Fruit fly (Drosophila melanogaster) whole organism, embryonic: ENCODE results near the gene CG6465.

Experiments
- Atf6 ChIP-seq: fragments of 200-800 bp; sonication (Bioruptor generic); IDR thresholded peaks from 2 replicates; pipeline ENCODE4 v1.3.6; 2022; ENCODE audit warnings: missing biosample characterization, missing genetic modification characterization
- Blimp-1 ChIP-seq: fragments of 200-800 bp; sonication (Bioruptor generic); optimal IDR thresholded peaks from 3 replicates; lab custom pipeline; 2018; ENCODE audit warnings: missing biosample characterization, missing genetic modification characterization, mild to moderate bottlenecking, moderate library complexity, missing genetic modification reagents
- CG10209 ChIP-seq: fragments of 200-800 bp; sonication (Bioruptor generic); optimal IDR thresholded peaks from 3 replicates; lab custom pipeline; 2017; ENCODE audit warnings: missing biosample characterization, mild to moderate bottlenecking, missing genetic modification characterization, missing genetic modification reagents
- CG10462 ChIP-seq: fragments of 200-800 bp; sonication (Bioruptor generic); optimal IDR thresholded peaks from 2 replicates; lab custom pipeline; 2016; ENCODE audit warnings: missing biosample characterization, missing genetic modification characterization
- CG11085 ChIP-seq: fragments of 200-800 bp; sonication (Bioruptor generic); IDR thresholded peaks from 2 replicates; pipeline ENCODE4 v1.3.6; 2022; ENCODE audit warnings: missing biosample characterization, missing genetic modification characterization
- CG11696 ChIP-seq: fragments of 200-800 bp; sonication (Bioruptor generic); IDR thresholded peaks from 2 replicates; pipeline ENCODE4 v1.3.6; 2022; ENCODE audit warnings: missing biosample characterization, missing genetic modification characterization
- CG11723 ChIP-seq: fragments of 200-800 bp; sonication (Bioruptor generic); optimal IDR thresholded peaks from 2 replicates; lab custom pipeline; 2017; ENCODE audit warnings: missing biosample characterization, mild to moderate bottlenecking, missing genetic modification characterization
- CG12769 ChIP-seq: fragments of 200-800 bp; sonication (Bioruptor generic); optimal IDR thresholded peaks from 2 replicates; lab custom pipeline; 2019; ENCODE audit warnings: missing biosample characterization, mild to moderate bottlenecking, missing genetic modification characterization, moderate library complexity
- CG13296 ChIP-seq: fragments of 200-800 bp; sonication (Bioruptor generic); optimal IDR thresholded peaks from 3 replicates; lab custom pipeline; 2018; ENCODE audit warnings: missing biosample characterization, mild to moderate bottlenecking, missing genetic modification characterization
- CG15514 ChIP-seq: fragments of 200-800 bp; sonication (Bioruptor generic); optimal IDR thresholded peaks from 3 replicates; lab custom pipeline; 2017; ENCODE audit warnings: missing biosample characterization, missing genetic modification characterization, mild to moderate bottlenecking, moderate library complexity, missing genetic modification reagents
- CG16779 ChIP-seq: fragments of 200-800 bp; sonication (Bioruptor generic); IDR thresholded peaks from 2 replicates; pipeline ENCODE4 v1.3.6; 2022; ENCODE audit warnings: missing biosample characterization, missing genetic modification characterization
- CG17385 ChIP-seq: fragments of 200-800 bp; sonication (Bioruptor generic); optimal IDR thresholded peaks from 3 replicates; lab custom pipeline; 2018; ENCODE audit warnings: missing biosample characterization, mild to moderate bottlenecking, missing genetic modification characterization
- CG17802 ChIP-seq: fragments of 200-800 bp; sonication (Bioruptor generic); optimal IDR thresholded peaks from 2 replicates; lab custom pipeline; 2018; ENCODE audit warnings: missing biosample characterization, mild to moderate bottlenecking, missing genetic modification characterization, moderate library complexity
- CG33557 ChIP-seq: fragments of 200-800 bp; sonication (Bioruptor generic); optimal IDR thresholded peaks from 2 replicates; lab custom pipeline; 2019; ENCODE audit warnings: missing biosample characterization, mild to moderate bottlenecking, missing genetic modification characterization, moderate library complexity
- CG4854 ChIP-seq: fragments of 200-800 bp; sonication (Bioruptor generic); optimal IDR thresholded peaks from 2 replicates; lab custom pipeline; 2016; ENCODE audit warnings: missing biosample characterization, missing genetic modification characterization, inconsistent platforms
- CG6854 ChIP-seq: fragments of 200-800 bp; sonication (Bioruptor generic); optimal IDR thresholded peaks from 3 replicates; lab custom pipeline; 2017; ENCODE audit warnings: missing biosample characterization, mild to moderate bottlenecking, missing genetic modification characterization
- CG7372 ChIP-seq: fragments of 200-800 bp; sonication (Bioruptor generic); IDR thresholded peaks from 2 replicates; pipeline ENCODE4 v1.3.6; 2022; ENCODE audit warnings: missing biosample characterization, missing genetic modification characterization
- CG7786 ChIP-seq: fragments of 200-800 bp; sonication (Bioruptor generic); optimal IDR thresholded peaks from 2 replicates; lab custom pipeline; 2016; ENCODE audit warnings: missing biosample characterization, missing genetic modification characterization
- CG7963 ChIP-seq: fragments of 200-800 bp; sonication (Bioruptor generic); IDR thresholded peaks from 3 replicates; pipeline ENCODE4 v1.3.6; 2022; ENCODE audit warnings: missing biosample characterization, missing genetic modification characterization; ENCODE audit not compliant: partially characterized antibody
- CG8388 ChIP-seq: fragments of 200-800 bp; sonication (Bioruptor generic); optimal IDR thresholded peaks from 2 replicates; lab custom pipeline; 2019; ENCODE audit warnings: missing biosample characterization, mild to moderate bottlenecking, missing genetic modification characterization, moderate library complexity
- CkIIα-i1 ChIP-seq: fragments of 200-800 bp; sonication (Bioruptor generic); IDR thresholded peaks from 2 replicates; pipeline ENCODE4 v1.3.6; 2022; ENCODE audit warnings: missing biosample characterization, missing genetic modification characterization
- Ets65A ChIP-seq: fragments of 200-800 bp; sonication (Bioruptor generic); peaks from one replicate; lab custom pipeline; 2016; ENCODE audit warnings: missing biosample characterization, missing genetic modification characterization
- HLH4C ChIP-seq: fragments of 200-800 bp; sonication (Bioruptor generic); IDR thresholded peaks from 3 replicates; pipeline ENCODE4 v1.3.6; 2022; ENCODE audit warnings: missing biosample characterization, missing genetic modification characterization; ENCODE audit not compliant: partially characterized antibody
- Jarid2 ChIP-seq: fragments of 200-800 bp; sonication (Bioruptor generic); optimal IDR thresholded peaks from 3 replicates; lab custom pipeline; 2017; ENCODE audit warnings: mild to moderate bottlenecking, missing biosample characterization, missing genetic modification reagents, missing genetic modification characterization
- Lim3 ChIP-seq: fragments of 200-800 bp; sonication (Bioruptor generic); IDR thresholded peaks from 2 replicates; pipeline ENCODE4 v1.3.6; 2022; ENCODE audit warnings: missing biosample characterization, missing genetic modification characterization
- Mad ChIP-seq: fragments of 200-800 bp; sonication (Bioruptor generic); optimal IDR thresholded peaks from 2 replicates; lab custom pipeline; 2016; ENCODE audit warnings: missing biosample characterization, missing genetic modification characterization
- Optix ChIP-seq: fragments of 200-800 bp; sonication (Bioruptor generic); IDR thresholded peaks from 3 replicates; pipeline ENCODE4 v1.3.6; 2022; ENCODE audit warnings: missing biosample characterization, missing genetic modification characterization
- Poxn ChIP-seq: fragments of 200-800 bp; sonication (Bioruptor generic); IDR thresholded peaks from 2 replicates; pipeline ENCODE4 v1.3.6; 2022; ENCODE audit warnings: missing biosample characterization, missing genetic modification characterization
- Ptx1 ChIP-seq: fragments of 200-800 bp; sonication (Bioruptor generic); IDR thresholded peaks from 2 replicates; pipeline ENCODE4 v1.3.6; 2022; ENCODE audit warnings: missing biosample characterization, missing genetic modification characterization
- Ravus ChIP-seq: fragments of 200-800 bp; sonication (Bioruptor generic); IDR thresholded peaks from 2 replicates; pipeline ENCODE4 v1.3.6; 2022; ENCODE audit warnings: missing biosample characterization, missing genetic modification characterization
- YL-1 ChIP-seq: fragments of 200-800 bp; sonication (Bioruptor generic); optimal IDR thresholded peaks from 3 replicates; lab custom pipeline; 2017; ENCODE audit warnings: missing biosample characterization, mild to moderate bottlenecking, missing genetic modification characterization
- az2 ChIP-seq: fragments of 200-800 bp; sonication (Bioruptor generic); optimal IDR thresholded peaks from 3 replicates; lab custom pipeline; 2016; ENCODE audit warnings: missing biosample characterization, missing genetic modification characterization
- bab2 ChIP-seq: fragments of 200-800 bp; sonication (Bioruptor generic); optimal IDR thresholded peaks from 2 replicates; lab custom pipeline; 2016; ENCODE audit warnings: missing biosample characterization, missing genetic modification characterization
- bigmax ChIP-seq: fragments of 200-800 bp; sonication (Bioruptor generic); optimal IDR thresholded peaks from 2 replicates; lab custom pipeline; 2018; ENCODE audit warnings: missing biosample characterization, mild to moderate bottlenecking, missing genetic modification characterization
- dimm ChIP-seq: fragments of 200-800 bp; sonication (Bioruptor generic); IDR thresholded peaks from 2 replicates; pipeline ENCODE4 v1.3.6; 2022; ENCODE audit warnings: missing biosample characterization, missing genetic modification characterization
- ewg ChIP-seq: fragments of 200-800 bp; sonication (Bioruptor generic); optimal IDR thresholded peaks from 3 replicates; lab custom pipeline; 2017; ENCODE audit warnings: mild to moderate bottlenecking, missing biosample characterization, missing genetic modification reagents, missing genetic modification characterization
- gfzf ChIP-seq: fragments of 200-800 bp; sonication (Bioruptor generic); optimal IDR thresholded peaks from 2 replicates; lab custom pipeline; 2016; ENCODE audit warnings: missing biosample characterization, mild to moderate bottlenecking, missing genetic modification characterization, moderate library complexity
- grau ChIP-seq: fragments of 200-800 bp; optimal IDR thresholded peaks from 3 replicates; lab custom pipeline; 2019; ENCODE audit warnings: missing biosample characterization, mild to moderate bottlenecking, missing genetic modification characterization, moderate library complexity
- gsb ChIP-seq: fragments of 200-800 bp; sonication (Bioruptor generic); IDR thresholded peaks from 2 replicates; pipeline ENCODE4 v1.3.6; 2022; ENCODE audit warnings: missing biosample characterization, missing genetic modification characterization
- her ChIP-seq: fragments of 200-800 bp; sonication (Bioruptor generic); optimal IDR thresholded peaks from 2 replicates; lab custom pipeline; 2016; ENCODE audit warnings: missing biosample characterization, missing genetic modification characterization
- insv ChIP-seq, 2 experiments: fragments of 200-800 bp; sonication (Bioruptor generic); optimal IDR thresholded peaks; 3 replicates each; lab custom pipeline; 2016 to 2018; ENCODE audit warnings: missing biosample characterization in 2 of 2, missing genetic modification characterization in 2 of 2
- kay ChIP-seq: fragments of 200-800 bp; sonication (Bioruptor generic); optimal IDR thresholded peaks from 2 replicates; lab custom pipeline; 2016; ENCODE audit warnings: missing biosample characterization, missing genetic modification characterization
- maf-S ChIP-seq: fragments of 200-800 bp; sonication (Bioruptor generic); optimal IDR thresholded peaks from 2 replicates; lab custom pipeline; 2016; ENCODE audit warnings: missing biosample characterization, missing genetic modification characterization
- mirr ChIP-seq: fragments of 200-800 bp; sonication (Bioruptor generic); optimal IDR thresholded peaks from 3 replicates; lab custom pipeline; 2018; ENCODE audit warnings: missing biosample characterization, mild to moderate bottlenecking, missing genetic modification characterization
- mld ChIP-seq: fragments of 200-800 bp; sonication (Bioruptor generic); IDR thresholded peaks from 3 replicates; pipeline ENCODE4 v1.3.6; 2022; ENCODE audit warnings: missing biosample characterization, missing genetic modification characterization; ENCODE audit not compliant: partially characterized antibody
- odd ChIP-seq: fragments of 200-800 bp; sonication (Bioruptor generic); optimal IDR thresholded peaks from 2 replicates; lab custom pipeline; 2017; ENCODE audit warnings: missing biosample characterization, mild to moderate bottlenecking, missing genetic modification characterization
- sim ChIP-seq: fragments of 200-800 bp; sonication (Bioruptor generic); IDR thresholded peaks from 2 replicates; pipeline ENCODE4 v1.3.6; 2022; ENCODE audit warnings: missing biosample characterization, missing genetic modification characterization
- slbo ChIP-seq: fragments of 200-800 bp; sonication (Bioruptor generic); IDR thresholded peaks from 2 replicates; pipeline ENCODE4 v1.3.6; 2022; ENCODE audit warnings: missing biosample characterization, missing genetic modification characterization
- trh ChIP-seq: fragments of 200-800 bp; sonication (Bioruptor generic); optimal IDR thresholded peaks from 2 replicates; lab custom pipeline; 2016; ENCODE audit warnings: missing biosample characterization, missing genetic modification characterization
- vfl ChIP-seq: fragments of 200-800 bp; sonication (Bioruptor generic); optimal IDR thresholded peaks from 2 replicates; lab custom pipeline; 2016; ENCODE audit warnings: missing biosample characterization, missing genetic modification characterization
- zen ChIP-seq: fragments of 200-800 bp; sonication (Bioruptor generic); optimal IDR thresholded peaks from 3 replicates; lab custom pipeline; 2018; ENCODE audit warnings: missing biosample characterization, mild to moderate bottlenecking, missing genetic modification characterization, moderate library complexity

The CG6465 gene

DNA sequence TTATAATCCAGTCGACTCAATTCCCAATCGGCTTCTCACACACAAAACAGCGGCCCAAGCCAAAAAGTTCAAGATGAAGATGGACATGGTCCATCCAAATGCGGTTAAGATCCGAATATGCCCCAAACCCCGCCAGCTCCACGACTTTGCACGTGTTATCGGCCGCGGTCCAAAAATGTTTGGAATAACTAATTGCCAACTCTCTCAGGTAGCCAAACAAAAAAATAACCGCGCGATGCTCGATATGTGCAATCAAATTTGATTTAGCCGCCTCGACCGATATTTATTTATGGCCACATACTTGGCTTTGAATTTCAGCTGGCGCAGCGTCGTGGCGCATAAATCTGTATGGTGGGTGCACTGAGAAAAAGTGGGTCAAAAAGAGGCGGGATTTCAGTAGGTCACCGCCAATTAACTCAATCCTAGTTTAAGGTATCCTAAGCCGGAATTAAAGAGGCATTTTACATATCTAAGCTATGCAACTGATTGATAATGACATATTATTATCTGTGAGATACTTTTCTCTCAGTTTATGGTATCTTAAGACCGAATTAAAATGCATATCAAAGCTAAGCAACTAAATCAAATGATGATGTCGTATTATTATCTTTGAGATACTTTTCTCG is 28.4 kb downstream of the CG6465 start (continued):
- TF ChIP-seq Jarid2 (GFP tag; lab: Kevin White, UChicago) (no peak), mld (no peak), Poxn (GFP tag; lab: Robert Waterston, UW) (no peak), insv (GFP tag; optimal IDR thresholded peaks at IDR 0.05; lab: Kevin White, UChicago) (no peak), CG6854 (no peak), Ptx1 (GFP tag; lab: Robert Waterston, UW) (peak; percentile 78), Lim3 (0 out of 2 replicates have a peak, but pooled peaks have one; percentile 21), CG4854 (no peak), grau (tag; lab: Kevin White, UChicago) (peak; percentile 45), bigmax (no peak), odd (GFP tag; lab: Kevin White, UChicago) (no peak), Ets65A (GFP tag; lab: Kevin White, UChicago) (no peak), trh (GFP tag; lab: Kevin White, UChicago) (peak; percentile 36), YL-1 (GFP tag; lab: Kevin White, UChicago) (no peak), CG7372 (GFP tag; lab: Robert Waterston, UW) (no peak), az2 (GFP tag; lab: Kevin White, UChicago) (peak; percentile 51), HLH4C (GFP tag; lab: Robert Waterston, UW) (no peak), Blimp-1 (GFP tag; lab: Kevin White, UChicago) (peak; percentile 51), Atf6 (GFP tag; lab: Robert Waterston, UW) (no peak), vfl (GFP tag; lab: Kevin White, UChicago) (no peak), Mad (GFP tag; lab: Kevin White, UChicago) (no peak), CG13296 (GFP tag; lab: Kevin White, UChicago) (no peak), Ravus (GFP tag; lab: Robert Waterston, UW) (no peak), CG11085 (GFP tag; lab: Robert Waterston, UW) (no peak), Optix (GFP tag; lab: Robert Waterston, UW) (peak; percentile 60), bab2 (GFP tag; lab: Kevin White, UChicago) (no peak), CG12769 (peak; percentile 34), CG17802 (tag; lab: Kevin White, UChicago) (peak; percentile 25), CG11696 (GFP tag; lab: Robert Waterston, UW) (no peak), CG17385 (peak; percentile 20), CG10209 (GFP tag; lab: Kevin White, UChicago) (peak; percentile 34), CG10462 (GFP tag; lab: Kevin White, UChicago) (no peak), CG8388 (GFP tag; lab: Kevin White, UChicago) (peak; percentile 8), CG7963 (GFP tag; lab: Robert Waterston, UW) (no peak), her (GFP tag; lab: Kevin White, UChicago) (no peak), gfzf (GFP tag; lab: Kevin White, UChicago) (no peak), sim (no peak), mirr (no peak), gsb (GFP tag; lab: Robert Waterston, UW) (no peak), CkIIα-i1 (GFP tag; lab: Robert Waterston, UW) (no peak), ewg (GFP tag; lab: Kevin White, UChicago) (peak; percentile 39), CG33557 (GFP tag; lab: Kevin White, UChicago) (no peak), maf-S (GFP tag; lab: Kevin White, UChicago) (no peak), slbo (peak; percentile 34), dimm (GFP tag; lab: Robert Waterston, UW) (no peak), CG15514 (no peak), CG11723 (GFP tag; lab: Kevin White, UChicago) (peak; percentile 12), CG7786 (GFP tag; lab: Kevin White, UChicago) (peak; percentile 17), zen (tag; lab: Kevin White, UChicago) (no peak), kay (GFP tag; lab: Kevin White, UChicago) (no peak), CG16779 (GFP tag; lab: Robert Waterston, UW) (no peak)
